Worm (Caenorhabditis elegans) whole organism, L3 larva: Measurements from ENCODE around the gene acs-5.

Source experiments
- lin-39 ChIP-seq: fragments of 150-350 bp; optimal IDR thresholded peaks from 2 replicates; lab custom pipeline; 2018; ENCODE audit warnings: missing biosample characterization, missing genetic modification reagents, missing genetic modification characterization
- nhr-237 ChIP-seq: fragments of 150-350 bp; optimal IDR thresholded peaks from 2 replicates; lab custom pipeline; 2014; ENCODE audit warnings: missing biosample characterization, missing genetic modification characterization

DNA sequence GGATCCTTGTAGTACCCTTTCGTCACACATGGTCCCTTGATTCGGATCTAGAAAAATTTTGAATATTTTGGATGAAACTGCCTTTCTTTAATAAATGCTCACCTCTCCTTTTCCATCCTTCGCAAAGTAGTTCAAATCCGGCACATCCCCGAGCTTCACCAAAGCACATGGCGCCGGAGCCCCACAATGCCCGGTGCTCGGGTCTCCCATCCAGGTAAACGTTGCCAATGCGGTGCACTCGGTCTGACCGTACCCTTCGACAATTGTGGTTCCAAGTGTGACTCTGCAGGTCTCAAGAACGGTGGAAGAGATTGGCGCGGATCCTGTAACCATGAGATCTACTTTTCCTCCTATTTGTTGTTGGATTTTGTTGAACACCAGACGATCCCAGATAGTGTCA, 2.5 kb downstream of the acs-5 start:
- no peak for TF ChIP-seq lin-39 (tag; lab: Kevin White, UChicago)
- TF ChIP-seq nhr-237 (tag; lab: Kevin White, UChicago), result no peak
